Worm (Caenorhabditis elegans): ENCODE measurements around the gene dod-3.

The dod-3 gene

DNA sequence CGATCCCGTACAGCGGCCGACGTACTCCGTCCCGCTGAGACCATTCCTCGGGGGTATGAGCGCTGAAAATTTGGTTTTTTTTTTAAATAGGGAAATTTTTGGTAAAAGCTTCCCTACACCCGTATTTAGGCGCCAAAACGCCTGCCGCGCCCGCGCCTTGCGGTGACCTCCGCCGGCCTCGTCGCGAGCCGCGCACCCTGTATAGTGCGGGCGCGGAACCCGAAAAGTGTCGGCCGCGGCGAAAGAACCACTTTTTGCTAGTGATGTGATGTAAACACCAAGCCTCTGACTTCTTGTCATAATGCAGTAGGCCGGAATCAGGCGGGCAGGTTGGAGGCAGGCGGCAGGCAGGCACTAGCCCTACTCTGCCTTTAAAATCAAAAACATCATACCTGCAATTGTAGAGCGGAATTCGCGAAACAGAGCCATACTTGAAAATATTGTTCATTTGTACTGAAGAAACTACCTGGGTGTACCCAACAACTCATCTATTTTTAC lies 12.2 kb downstream of the dod-3 start, which contains the start of gene srt-29:
TSS of gene srt-29 (minus strand) at position 448 of the 498 bp plus-strand sequence.
- TF ChIP-seq set-16 (GFP tag; IDR thresholded peaks at IDR 0.05) (peak; percentile 93), egl-43 (GFP tag; IDR thresholded peaks at IDR 0.05) (peak; percentile 55; the same call in 1 of the 2 replicates), mxl-2 (GFP tag; conservative IDR thresholded peaks at IDR 0.05) (0 out of 2 replicates have a peak, but pooled peaks have one; percentile 15), ceh-32 (tag; optimal IDR thresholded peaks at IDR 0.05; ENCODE audit: poor library complexity) (no peak)

DNA sequence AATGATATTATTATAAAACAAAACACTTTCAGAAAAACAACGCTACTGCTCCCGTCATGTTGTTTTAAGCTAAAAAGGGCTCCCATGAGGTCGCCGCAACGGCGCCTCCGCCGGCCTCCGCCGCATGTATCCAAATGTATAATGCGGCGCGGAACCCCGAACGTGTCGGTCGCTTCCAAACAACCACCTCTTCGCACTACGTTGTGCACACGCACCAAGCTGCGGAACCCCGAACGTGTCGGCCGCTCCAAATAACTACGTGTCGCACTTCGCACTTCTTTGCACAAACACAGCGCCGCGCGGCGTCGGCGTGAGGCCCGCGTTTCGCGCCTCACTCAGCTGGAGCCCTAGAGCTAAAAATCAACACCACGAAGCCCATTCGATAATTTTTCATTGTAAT lies 14.0 kb downstream of the dod-3 start:
- TF ChIP-seq Y5F2A.4 (GFP tag; optimal IDR thresholded peaks at IDR 0.05) (no peak), cey-2 (tag; optimal IDR thresholded peaks at IDR 0.05; ENCODE audit: borderline replicate concordance, insufficient read depth) (no peak), nhr-41 (GFP tag; IDR thresholded peaks at IDR 0.05) (no peak), T20F7.1 (GFP tag; optimal IDR thresholded peaks at IDR 0.05) (no peak), set-16 (GFP tag; IDR thresholded peaks at IDR 0.05) (peak; percentile 80)

DNA sequence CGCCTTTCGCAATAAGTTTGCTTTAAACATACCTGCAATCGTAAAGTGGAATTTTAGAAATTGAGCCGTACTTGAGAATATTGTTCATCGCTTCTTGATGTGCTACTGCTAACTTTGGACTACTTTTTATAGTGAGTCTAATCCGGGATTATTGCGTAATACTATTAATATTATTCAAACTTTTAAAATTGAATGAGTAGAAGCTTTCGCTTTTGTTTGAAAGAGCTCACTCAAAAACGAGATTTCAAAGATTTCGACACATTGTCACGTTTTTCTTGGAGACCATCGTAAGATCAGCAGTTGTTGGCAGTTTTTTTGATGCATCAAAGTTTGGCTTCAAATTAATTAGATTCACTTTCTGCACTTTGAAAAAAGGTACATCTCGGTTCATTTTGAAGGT lies 17.4 kb downstream of the dod-3 start, which contains the start of gene srt-28:
TSS of gene srt-28 (minus strand) at position 101 of the 400 bp plus-strand sequence.
- TF ChIP-seq dmd-9 (GFP tag; IDR thresholded peaks at IDR 0.05) (no peak), rbr-2 (tag; optimal IDR thresholded peaks at IDR 0.05) (no peak), Y5F2A.4 (GFP tag; optimal IDR thresholded peaks at IDR 0.05) (no peak), unc-62 (GFP tag; optimal IDR thresholded peaks at IDR 0.05 in 1 of 2) (no peak), unc-62 (tag; optimal IDR thresholded peaks at IDR 0.05) (no peak), snpc-1.2 (GFP tag; IDR thresholded peaks at IDR 0.05) (no peak), ceh-44 (GFP tag; IDR thresholded peaks at IDR 0.05) (no peak), mdt-29 (GFP tag; IDR thresholded peaks at IDR 0.05) (no peak), Y48G9A.11 (GFP tag; IDR thresholded peaks at IDR 0.05) (no peak), jun-1 (tag; optimal IDR thresholded peaks at IDR 0.05) (no peak), aly-2 (tag; optimal IDR thresholded peaks at IDR 0.05) (no peak), madf-9 (GFP tag; conservative IDR thresholded peaks at IDR 0.05) (no peak), F26F4.8 (GFP tag; conservative IDR thresholded peaks at IDR 0.05) (no peak), zfp-2 (tag; optimal IDR thresholded peaks at IDR 0.05) (no peak), saeg-2 (GFP tag; IDR thresholded peaks at IDR 0.05) (no peak), lin-39 (tag; optimal IDR thresholded peaks at IDR 0.05) (no peak), egl-43 (GFP tag; IDR thresholded peaks at IDR 0.05) (no peak), R02D3.7 (tag; optimal IDR thresholded peaks at IDR 0.05) (no peak), aha-1 (tag) (no peak), hlh-11 (tag; optimal IDR thresholded peaks at IDR 0.05) (no peak), lin-29 (GFP tag; IDR thresholded peaks at IDR 0.05) (no peak)

DNA sequence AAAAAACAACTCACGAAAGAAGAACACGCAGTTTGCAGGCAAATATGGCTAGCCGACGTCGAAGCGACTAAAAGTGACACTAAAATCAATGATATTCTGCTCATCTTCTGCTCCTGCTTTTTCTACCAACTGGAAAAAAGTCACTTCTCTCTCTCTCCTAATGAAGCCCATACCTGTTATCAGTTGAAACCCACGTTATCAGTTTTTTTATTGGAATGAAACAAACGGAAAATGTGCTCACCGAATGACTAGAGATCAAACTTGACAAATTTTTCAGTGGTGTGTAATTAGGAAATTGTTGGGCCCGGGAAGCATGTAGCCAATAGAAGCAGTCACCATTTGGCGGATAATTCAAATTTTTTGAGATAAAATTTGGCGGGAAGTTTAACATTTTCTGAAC lies 19.5 kb downstream of the dod-3 start, which contains the start of gene C24B9.3:
TSS of gene C24B9.3 (minus strand) at position 171 of the 400 bp plus-strand sequence.
- TF ChIP-seq mxl-3 (GFP tag; optimal IDR thresholded peaks at IDR 0.05): peak; percentile 26
- TF ChIP-seq hlh-11 (tag; optimal IDR thresholded peaks at IDR 0.05): peak; percentile 52
- TF ChIP-seq pqm-1 (tag; optimal IDR thresholded peaks at IDR 0.05): peak; percentile 71
- TF ChIP-seq nhr-28 (tag; optimal IDR thresholded peaks at IDR 0.05): peak; percentile 57
- no peak for TF ChIP-seq daf-16 (GFP tag; optimal IDR thresholded peaks at IDR 0.05)
- peak; percentile 75 for TF ChIP-seq daf-16 (tag; optimal IDR thresholded peaks at IDR 0.05)
- peak; percentile 74 for TF ChIP-seq dmd-6 (GFP tag; IDR thresholded peaks at IDR 0.05)
- TF ChIP-seq zip-2 (tag; optimal IDR thresholded peaks at IDR 0.05): no peak
- TF ChIP-seq fkh-10 (GFP tag; optimal IDR thresholded peaks at IDR 0.05): no peak
- TF ChIP-seq nhr-77 (tag; optimal IDR thresholded peaks at IDR 0.05): peak; percentile 45
